Fruit fly (Drosophila melanogaster) whole organism, embryonic: Measurements from ENCODE around the gene mRpS30.

Experiments used
- Adf1 ChIP-seq: fragments of 200-800 bp; sonication (Bioruptor generic); IDR thresholded peaks from 2 replicates; pipeline ENCODE4 v1.3.6; 2022; ENCODE audit warnings: missing biosample characterization, missing genetic modification characterization
- Awh ChIP-seq: fragments of 200-800 bp; sonication (Bioruptor generic); IDR thresholded peaks from 2 replicates; pipeline ENCODE4, ENCODE4 v1.3.6; 2022; ENCODE audit warnings: missing biosample characterization, missing genetic modification characterization
- Blimp-1 ChIP-seq: fragments of 200-800 bp; sonication (Bioruptor generic); optimal IDR thresholded peaks from 3 replicates; lab custom pipeline; 2018; ENCODE audit warnings: missing biosample characterization, missing genetic modification characterization, mild to moderate bottlenecking, moderate library complexity, missing genetic modification reagents
- Bteb2 ChIP-seq: fragments of 200-800 bp; sonication (Bioruptor generic); optimal IDR thresholded peaks from 2 replicates; lab custom pipeline; 2016; ENCODE audit warnings: missing biosample characterization, missing genetic modification characterization
- CG11247 ChIP-seq: fragments of 200-800 bp; sonication (Bioruptor generic); IDR thresholded peaks from 2 replicates; pipeline ENCODE4 v1.3.6; 2022; ENCODE audit warnings: missing biosample characterization, missing genetic modification characterization
- CG11723 ChIP-seq: fragments of 200-800 bp; sonication (Bioruptor generic); optimal IDR thresholded peaks from 2 replicates; lab custom pipeline; 2017; ENCODE audit warnings: missing biosample characterization, mild to moderate bottlenecking, missing genetic modification characterization
- CG12071 ChIP-seq: fragments of 200-800 bp; sonication (Bioruptor generic); optimal IDR thresholded peaks from 3 replicates; lab custom pipeline; 2018; ENCODE audit warnings: missing biosample characterization, mild to moderate bottlenecking, missing genetic modification characterization
- CG12104 ChIP-seq: fragments of 200-800 bp; sonication (Bioruptor generic); optimal IDR thresholded peaks from 3 replicates; lab custom pipeline; 2016; ENCODE audit warnings: missing biosample characterization, missing genetic modification characterization
- CG12391 ChIP-seq: fragments of 200-800 bp; sonication (Bioruptor generic); optimal IDR thresholded peaks from 3 replicates; lab custom pipeline; 2018; ENCODE audit warnings: missing biosample characterization, mild to moderate bottlenecking, missing genetic modification characterization, moderate library complexity
- CG13424 ChIP-seq: fragments of 200-800 bp; sonication (Bioruptor generic); optimal IDR thresholded peaks from 2 replicates; lab custom pipeline; 2019; ENCODE audit warnings: missing biosample characterization, mild to moderate bottlenecking, missing genetic modification characterization, moderate library complexity
- CG14667 ChIP-seq: fragments of 200-800 bp; sonication (Bioruptor generic); IDR thresholded peaks from 2 replicates; pipeline ENCODE4 v1.3.6; 2022; ENCODE audit warnings: missing biosample characterization, missing genetic modification characterization
- CG17612 ChIP-seq: fragments of 200-800 bp; sonication (Bioruptor generic); IDR thresholded peaks from 2 replicates; pipeline ENCODE4 v1.3.6; 2022; ENCODE audit warnings: missing biosample characterization, missing genetic modification characterization
- CG2199 ChIP-seq: fragments of 200-800 bp; sonication (Bioruptor generic); IDR thresholded peaks from 3 replicates; pipeline ENCODE4 v1.3.6; 2022; ENCODE audit warnings: missing biosample characterization, missing genetic modification characterization
- CG3281 ChIP-seq: fragments of 200-800 bp; sonication (Bioruptor generic); optimal IDR thresholded peaks from 3 replicates; lab custom pipeline; 2017; ENCODE audit warnings: missing biosample characterization, mild to moderate bottlenecking, missing genetic modification characterization
- CG34422 ChIP-seq: fragments of 200-800 bp; sonication (Bioruptor generic); IDR thresholded peaks from 3 replicates; pipeline ENCODE4 v1.3.6; 2022; ENCODE audit warnings: missing biosample characterization, missing genetic modification characterization
- CG4707 ChIP-seq: fragments of 200-800 bp; sonication (Bioruptor generic); optimal IDR thresholded peaks from 2 replicates; lab custom pipeline; 2018; ENCODE audit warnings: missing biosample characterization, mild to moderate bottlenecking, missing genetic modification characterization, moderate library complexity
- CG6765 ChIP-seq: fragments of 200-800 bp; sonication (Bioruptor generic); optimal IDR thresholded peaks from 3 replicates; lab custom pipeline; 2017; ENCODE audit warnings: missing biosample characterization, mild to moderate bottlenecking, missing genetic modification characterization
- CG6813 ChIP-seq: fragments of 200-800 bp; sonication (Bioruptor generic); optimal IDR thresholded peaks from 2 replicates; lab custom pipeline; 2017; ENCODE audit warnings: missing biosample characterization, missing genetic modification characterization, mild to moderate bottlenecking, moderate library complexity, missing genetic modification reagents
- CG7928 ChIP-seq: fragments of 200-800 bp; sonication (Bioruptor generic); optimal IDR thresholded peaks from 2 replicates; lab custom pipeline; 2017; ENCODE audit warnings: missing biosample characterization, mild to moderate bottlenecking, missing genetic modification characterization
- CG8290 ChIP-seq, 3 experiments: fragments of 200-800 bp; sonication (Bioruptor generic); optimal IDR thresholded peaks; 2 replicates each; lab custom pipeline; 2016 to 2019; ENCODE audit warnings: missing biosample characterization in 3 of 3, missing genetic modification characterization in 3 of 3, mild to moderate bottlenecking in 2 of 3, moderate library complexity in 1 of 3
- CTCF ChIP-seq: fragments of 200-800 bp; sonication (Bioruptor generic); optimal IDR thresholded peaks from 2 replicates; lab custom pipeline; 2017; ENCODE audit warnings: missing biosample characterization, mild to moderate bottlenecking, missing genetic modification characterization, moderate library complexity
- D19B ChIP-seq: fragments of 200-800 bp; sonication (Bioruptor generic); optimal IDR thresholded peaks from 2 replicates; lab custom pipeline; 2017; ENCODE audit warnings: missing biosample characterization, mild to moderate bottlenecking, missing genetic modification characterization
- E2f1 ChIP-seq: fragments of 200-800 bp; sonication (Bioruptor generic); IDR thresholded peaks from 2 replicates; pipeline ENCODE4 v1.3.6; 2022; ENCODE audit warnings: missing biosample characterization, missing genetic modification characterization
- ERR ChIP-seq: fragments of 200-800 bp; sonication (Bioruptor generic); optimal IDR thresholded peaks from 2 replicates; lab custom pipeline; 2016; ENCODE audit warnings: missing biosample characterization, missing genetic modification characterization
- HmgZ ChIP-seq: fragments of 200-800 bp; sonication (Bioruptor generic); optimal IDR thresholded peaks from 2 replicates; lab custom pipeline; 2018; ENCODE audit warnings: missing biosample characterization, mild to moderate bottlenecking, missing genetic modification characterization
- Hr51 ChIP-seq, 2 experiments: fragments of 200-800 bp; sonication (Bioruptor generic); optimal IDR thresholded peaks; 2 replicates in 1 of 2; 3 replicates in 1 of 2; lab custom pipeline; 2016 to 2018; ENCODE audit warnings: missing biosample characterization in 2 of 2, missing genetic modification characterization in 2 of 2, mild to moderate bottlenecking in 1 of 2, moderate library complexity in 1 of 2
- NfI ChIP-seq: fragments of 200-800 bp; sonication (Bioruptor generic); optimal IDR thresholded peaks from 3 replicates; lab custom pipeline; 2018; ENCODE audit warnings: missing biosample characterization, mild to moderate bottlenecking, missing genetic modification characterization, moderate library complexity
- Scr ChIP-seq: fragments of 200-800 bp; sonication (Bioruptor generic); IDR thresholded peaks from 2 replicates; pipeline ENCODE4 v1.3.6; 2022; ENCODE audit warnings: missing biosample characterization, missing genetic modification characterization; ENCODE audit not compliant: partially characterized antibody
- Tbp ChIP-seq: fragments of >200 bp; optimal IDR thresholded peaks from 2 replicates; lab custom pipeline; 2018; ENCODE audit warnings: missing biosample characterization, missing genetic modification characterization
- bowl ChIP-seq: fragments of 200-800 bp; sonication (Bioruptor generic); IDR thresholded peaks from 2 replicates; pipeline ENCODE4 v1.3.6; 2022; ENCODE audit warnings: missing biosample characterization, missing genetic modification characterization
- cad ChIP-seq: fragments of >200 bp; optimal IDR thresholded peaks from 2 replicates; lab custom pipeline; 2017; ENCODE audit warnings: missing biosample characterization, missing genetic modification characterization
- danr ChIP-seq: fragments of 200-800 bp; sonication (Bioruptor generic); IDR thresholded peaks from 2 replicates; pipeline ENCODE4 v1.3.6; 2022; ENCODE audit warnings: missing biosample characterization, missing genetic modification characterization
- dati ChIP-seq: fragments of 200-800 bp; sonication (Bioruptor generic); IDR thresholded peaks from 2 replicates; pipeline ENCODE4 v1.3.6; 2022; ENCODE audit warnings: missing biosample characterization, missing genetic modification characterization
- disco-r ChIP-seq: fragments of 200-800 bp; sonication (Bioruptor generic); optimal IDR thresholded peaks from 2 replicates; lab custom pipeline; 2016; ENCODE audit warnings: missing biosample characterization, missing genetic modification characterization
- emc ChIP-seq: fragments of 200-800 bp; sonication (Bioruptor generic); optimal IDR thresholded peaks from 2 replicates; lab custom pipeline; 2016; ENCODE audit warnings: missing biosample characterization, missing genetic modification characterization
- grn ChIP-seq: fragments of 200-800 bp; sonication (Bioruptor generic); optimal IDR thresholded peaks from 3 replicates; lab custom pipeline; 2017; ENCODE audit warnings: missing biosample characterization, missing genetic modification characterization
- ind ChIP-seq: fragments of 200-800 bp; sonication (Bioruptor generic); optimal IDR thresholded peaks from 3 replicates; lab custom pipeline; 2016; ENCODE audit warnings: missing biosample characterization, missing genetic modification characterization
- kah ChIP-seq: fragments of 200-800 bp; sonication (Bioruptor generic); optimal IDR thresholded peaks from 2 replicates; lab custom pipeline; 2018; ENCODE audit warnings: missing biosample characterization, mild to moderate bottlenecking, missing genetic modification characterization
- lola ChIP-seq, 3 experiments: fragments of >200 bp in 2 of 3; fragments of 200-800 bp in 1 of 3; sonication (Bioruptor generic) in 1 of 3; optimal IDR thresholded peaks; 2 replicates each; lab custom pipeline; 2017 to 2019; ENCODE audit warnings: missing biosample characterization in 3 of 3, missing genetic modification characterization in 3 of 3, mild to moderate bottlenecking in 1 of 3, moderate library complexity in 1 of 3
- pnt ChIP-seq: fragments of 200-800 bp; sonication (Bioruptor generic); optimal IDR thresholded peaks from 3 replicates; lab custom pipeline; 2016; ENCODE audit warnings: missing biosample characterization, missing genetic modification characterization
- prd ChIP-seq, 3 experiments: fragments of >200 bp in 2 of 3; fragments of 200-800 bp in 1 of 3; sonication (Bioruptor generic) in 1 of 3; optimal IDR thresholded peaks in 2 of 3; IDR thresholded peaks in 1 of 3; 2 replicates in 2 of 3; 3 replicates in 1 of 3; pipeline versions ENCODE4 v1.3.6 to Lab custom; 2017 to 2022; ENCODE audit warnings: missing biosample characterization in 1 of 3, missing genetic modification characterization in 1 of 3
- sens ChIP-seq: fragments of 200-800 bp; sonication (Bioruptor generic); peaks from one replicate; lab custom pipeline; 2016; ENCODE audit warnings: missing biosample characterization, missing genetic modification characterization
- sens-2 ChIP-seq: fragments of 200-800 bp; sonication (Bioruptor generic); IDR thresholded peaks from 2 replicates; pipeline ENCODE4 v1.3.6; 2022; ENCODE audit warnings: missing biosample characterization, missing genetic modification characterization
- ssp ChIP-seq: fragments of 200-800 bp; sonication (Bioruptor generic); IDR thresholded peaks from 2 replicates; pipeline ENCODE4 v1.3.6; 2022; ENCODE audit warnings: missing biosample characterization, missing genetic modification characterization
- sug ChIP-seq: fragments of 200-800 bp; optimal IDR thresholded peaks from 2 replicates; lab custom pipeline; 2019; ENCODE audit warnings: missing biosample characterization, mild to moderate bottlenecking, missing genetic modification characterization, moderate library complexity
- toy ChIP-seq: fragments of 200-800 bp; sonication (Bioruptor generic); IDR thresholded peaks from 2 replicates; pipeline ENCODE4 v1.3.6; 2022; ENCODE audit warnings: missing biosample characterization, missing genetic modification characterization
- usp ChIP-seq: fragments of >200 bp; optimal IDR thresholded peaks from 2 replicates; lab custom pipeline; 2017; ENCODE audit warnings: missing biosample characterization, missing genetic modification characterization
- vfl ChIP-seq: fragments of 200-800 bp; sonication (Bioruptor generic); optimal IDR thresholded peaks from 2 replicates; lab custom pipeline; 2016; ENCODE audit warnings: missing biosample characterization, missing genetic modification characterization
- zen ChIP-seq: fragments of 200-800 bp; sonication (Bioruptor generic); optimal IDR thresholded peaks from 3 replicates; lab custom pipeline; 2018; ENCODE audit warnings: missing biosample characterization, mild to moderate bottlenecking, missing genetic modification characterization, moderate library complexity
- zfh2 ChIP-seq: fragments of 200-800 bp; sonication (Bioruptor generic); optimal IDR thresholded peaks from 2 replicates; lab custom pipeline; 2016; ENCODE audit warnings: missing biosample characterization, missing genetic modification characterization

mRpS30 gene

dm6 chrX:15785429-15786239, at the start of gene mRpS30, which contains the start of gene Paf-AHalpha:
Gene mRpS30 (plus strand): TSS chrX:15786047.
Gene Paf-AHalpha (minus strand): TSS chrX:15785583.
- TF ChIP-seq CG6813 (GFP tag; lab: Kevin White, UChicago) (no peak), disco-r (GFP tag; lab: Kevin White, UChicago) (no peak), zfh2 (peak; percentile 1), danr (GFP tag; lab: Robert Waterston, UW) (no peak), CG34422 (no peak), HmgZ (peak; percentile 13), E2f1 (GFP tag; lab: Robert Waterston, UW) (no peak), D19B (GFP tag; lab: Kevin White, UChicago) (no peak), Adf1 (GFP tag; lab: Robert Waterston, UW) (no peak), Tbp (GFP tag; lab: Kevin White, UChicago) (no peak), sens (peak; percentile 72), CG8290 (GFP tag; optimal IDR thresholded peaks at IDR 0.05; lab: Kevin White, UChicago) (no peak), CG8290 (tag; optimal IDR thresholded peaks at IDR 0.05; lab: Kevin White, UChicago) (no peak), CG6765 (GFP tag; lab: Kevin White, UChicago) (no peak), CG4707 (no peak), zen (tag; lab: Kevin White, UChicago) (no peak), CG12104 (GFP tag; lab: Kevin White, UChicago) (no peak), sug (tag; lab: Kevin White, UChicago) (no peak), CG3281 (GFP tag; lab: Kevin White, UChicago) (no peak), CTCF (GFP tag; lab: Kevin White, UChicago) (no peak), ind (GFP tag; lab: Kevin White, UChicago) (no peak), pnt (GFP tag; lab: Kevin White, UChicago) (no peak), vfl (GFP tag; lab: Kevin White, UChicago) (no peak), ERR (GFP tag; lab: Kevin White, UChicago) (no peak), ssp (no peak), Hr51 (GFP tag; optimal IDR thresholded peaks at IDR 0.05; lab: Kevin White, UChicago) (no peak), CG17612 (GFP tag; lab: Robert Waterston, UW) (no peak), CG13424 (tag; lab: Kevin White, UChicago) (no peak), emc (no peak), CG2199 (no peak), lola (GFP tag; optimal IDR thresholded peaks at IDR 0.05; lab: Kevin White, UChicago) (no peak), sens-2 (GFP tag; lab: Robert Waterston, UW) (no peak), toy (no peak), CG7928 (peak; percentile 87), Blimp-1 (no peak), dati (GFP tag; lab: Robert Waterston, UW) (no peak), CG11723 (no peak), Bteb2 (GFP tag; lab: Kevin White, UChicago) (no peak), Scr (peak; percentile 14; the same call in 1 of the 2 replicates), usp (GFP tag; lab: Kevin White, UChicago) (no peak), kah (no peak), Awh (GFP tag; lab: Robert Waterston, UW) (no peak), CG14667 (no peak), CG12071 (GFP tag; lab: Kevin White, UChicago) (no peak), grn (GFP tag; lab: Kevin White, UChicago) (no peak), prd (optimal IDR thresholded peaks at IDR 0.05; lab: Kevin White, UChicago) (no peak), prd (GFP tag; IDR thresholded peaks at IDR 0.05; lab: Robert Waterston, UW) (no peak), CG12391 (tag; lab: Kevin White, UChicago) (peak; percentile 5), cad (GFP tag; lab: Kevin White, UChicago) (no peak), bowl (GFP tag; lab: Robert Waterston, UW) (no peak), CG11247 (GFP tag; lab: Robert Waterston, UW) (no peak), NfI (GFP tag; lab: Kevin White, UChicago) (no peak)
